Worm (Caenorhabditis elegans) whole organism, early embryonic: ENCODE results near the gene spe-26.

Experiments used
- B0310.2 ChIP-seq: sonication (generic microtip); optimal IDR thresholded peaks from 2 replicates; lab custom pipeline; 2016; ENCODE audit warnings: mild to moderate bottlenecking, missing genetic modification characterization, missing compliant biosample characterization
- F13C5.2 ChIP-seq: sonication (generic microtip); optimal IDR thresholded peaks from 2 replicates; lab custom pipeline; 2017; ENCODE audit warnings: mild to moderate bottlenecking, missing genetic modification characterization, inconsistent platforms, missing compliant biosample characterization
- aly-1 ChIP-seq: sonication (generic microtip); optimal IDR thresholded peaks from 2 replicates; lab custom pipeline; 2016; ENCODE audit warnings: missing genetic modification characterization, missing compliant biosample characterization
- ama-1 ChIP-seq: fragments of 150-350 bp; optimal IDR thresholded peaks from 2 replicates; lab custom pipeline; 2014
- ceh-36 ChIP-seq: sonication (generic microtip); optimal IDR thresholded peaks from 2 replicates; lab custom pipeline; 2016; ENCODE audit warnings: missing genetic modification characterization, inconsistent platforms, missing compliant biosample characterization
- flt-1 ChIP-seq: fragments of 200-800 bp; sonication (Bioruptor generic); IDR thresholded peaks from 2 replicates; pipeline ENCODE4 v1.3.6; 2022; ENCODE audit warnings: missing genetic modification characterization, missing compliant biosample characterization
- hmbx-1 ChIP-seq: sonication (generic microtip); optimal IDR thresholded peaks from 2 replicates; lab custom pipeline; 2016; ENCODE audit warnings: mild to moderate bottlenecking, missing genetic modification characterization, missing compliant biosample characterization
- hmg-4 ChIP-seq: fragments of 200-800 bp; sonication (Bioruptor generic); optimal IDR thresholded peaks from 2 replicates; lab custom pipeline; 2018; ENCODE audit warnings: mild to moderate bottlenecking, missing genetic modification characterization, missing compliant biosample characterization
- hnd-1 ChIP-seq: sonication (generic microtip); optimal IDR thresholded peaks from 2 replicates; lab custom pipeline; 2016; ENCODE audit warnings: missing genetic modification characterization, missing compliant biosample characterization
- sea-1 ChIP-seq: fragments of 200-800 bp; sonication (Bioruptor generic); conservative IDR thresholded peaks from 2 replicates; pipeline ENCODE4 v1.3.6; 2022; ENCODE audit warnings: missing genetic modification characterization, missing compliant biosample characterization
- tbx-11 ChIP-seq: fragments of 200-800 bp; sonication (Bioruptor generic); IDR thresholded peaks from 2 replicates; pipeline ENCODE4 v1.3.6; 2022; ENCODE audit warnings: missing genetic modification characterization, missing compliant biosample characterization
- tbx-37 ChIP-seq: fragments of 200-800 bp; sonication (Bioruptor generic); conservative IDR thresholded peaks from 2 replicates; pipeline ENCODE4 v1.3.6; 2022; ENCODE audit warnings: missing genetic modification reagents, missing genetic modification characterization, missing compliant biosample characterization
- tra-4 ChIP-seq: sonication (generic microtip); optimal IDR thresholded peaks from 2 replicates; lab custom pipeline; 2017; ENCODE audit warnings: missing genetic modification characterization, missing compliant biosample characterization

- TF ChIP-seq ceh-36 (no peak), tbx-11 (GFP tag; lab: Robert Waterston, UW) (no peak), B0310.2 (tag; lab: Kevin White, UChicago) (no peak), ama-1 (lab: Kevin White, UChicago) (no peak), tbx-37 (no peak), flt-1 (no peak), hmg-4 (GFP tag; lab: Kevin White, UChicago) (no peak), tra-4 (no peak), hnd-1 (no peak), hmbx-1 (tag; lab: Kevin White, UChicago) (no peak), F13C5.2 (tag; lab: Kevin White, UChicago) (no peak), aly-1 (tag; lab: Kevin White, UChicago) (no peak), sea-1 (GFP tag; lab: Robert Waterston, UW) (no peak)
These were observed 39.5 kb downstream of the spe-26 start, which contains the start of gene Y43C5B.2 for ce11 chrIV:10352243-10352642.
